Fruit fly (Drosophila melanogaster): Measurements from ENCODE around the gene Osi3.

Gene Osi3

dm6 chr3R:6198488-6198892 is 17.1 kb upstream of the Osi3 start, which contains the start of gene Osi24 (continued):
- TF ChIP-seq chif (GFP tag; optimal IDR thresholded peaks at IDR 0.05) (peak; percentile 42 to 44), Meics (GFP tag; optimal IDR thresholded peaks at IDR 0.05) (peak; percentile 33), Sry-δ (GFP tag; optimal IDR thresholded peaks at IDR 0.05) (no peak), fd64A (GFP tag; optimal IDR thresholded peaks at IDR 0.05) (no peak), Sry-β (GFP tag; optimal IDR thresholded peaks at IDR 0.05) (no peak), bsh (GFP tag; optimal IDR thresholded peaks at IDR 0.05) (peak; percentile 62 to 63), CG3281 (GFP tag; optimal IDR thresholded peaks at IDR 0.05) (peak; percentile 13), CG5245 (GFP tag; optimal IDR thresholded peaks at IDR 0.05) (peak; percentile 31), pho (GFP tag; optimal IDR thresholded peaks at IDR 0.05) (peak; percentile 0), nerfin-1 (tag; optimal IDR thresholded peaks at IDR 0.05) (peak; percentile 6), YL-1 (GFP tag; optimal IDR thresholded peaks at IDR 0.05) (no peak), Dref (GFP tag; IDR thresholded peaks at IDR 0.05) (no peak), ATbp (GFP tag; optimal IDR thresholded peaks at IDR 0.05) (peak; percentile 74), CG10366 (GFP tag; IDR thresholded peaks at IDR 0.05) (peak; percentile 64), CG9932 (GFP tag; IDR thresholded peaks at IDR 0.05) (peak; percentile 49; the same call in 1 of the 2 replicates), z (GFP tag; IDR thresholded peaks at IDR 0.05) (0 out of 3 replicates have a peak, but pooled peaks have one; percentile 12), Bgb (GFP tag; IDR thresholded peaks at IDR 0.05; ENCODE audit: partially characterized antibody) (no peak), stc (GFP tag; IDR thresholded peaks at IDR 0.05) (peak; percentile 71), tna (GFP tag; IDR thresholded peaks at IDR 0.05; ENCODE audit: partially characterized antibody) (no peak), CG12659 (GFP tag; optimal IDR thresholded peaks at IDR 0.05) (peak; percentile 27), mirr (GFP tag; optimal IDR thresholded peaks at IDR 0.05) (no peak), gsb-n (tag; optimal IDR thresholded peaks at IDR 0.05) (peak; percentile 54), CG17612 (GFP tag; IDR thresholded peaks at IDR 0.05) (0 out of 2 replicates have a peak, but pooled peaks have one; percentile 18), CG17186 (GFP tag; optimal IDR thresholded peaks at IDR 0.05) (no peak), CG14860 (GFP tag; IDR thresholded peaks at IDR 0.05; ENCODE audit: partially characterized antibody) (no peak), CG16813 (GFP tag; IDR thresholded peaks at IDR 0.05; ENCODE audit: partially characterized antibody) (no peak), CG1603 (tag; optimal IDR thresholded peaks at IDR 0.05) (peak; percentile 74), CG3163 (GFP tag; optimal IDR thresholded peaks at IDR 0.05) (peak; percentile 87), HLH54F (GFP tag; optimal IDR thresholded peaks at IDR 0.05) (no peak), Dbx (GFP tag; IDR thresholded peaks at IDR 0.05) (no peak), CG12219 (GFP tag; optimal IDR thresholded peaks at IDR 0.05) (peak; percentile 39), CG18011 (GFP tag; optimal IDR thresholded peaks at IDR 0.05) (no peak), Xrp1 (GFP tag; IDR thresholded peaks at IDR 0.05) (peak; percentile 74), jumu (GFP tag; optimal IDR thresholded peaks at IDR 0.05) (peak; percentile 36), sug (tag; optimal IDR thresholded peaks at IDR 0.05) (no peak), vvl (GFP tag; IDR thresholded peaks at IDR 0.05) (peak; percentile 86), cad (GFP tag; optimal IDR thresholded peaks at IDR 0.05) (no peak), CG18262 (tag; optimal IDR thresholded peaks at IDR 0.05) (peak; percentile 56), CG11560 (tag; IDR thresholded peaks at IDR 0.05) (no peak), CG10565 (GFP tag; optimal IDR thresholded peaks at IDR 0.05) (no peak), Kr (GFP tag; optimal IDR thresholded peaks at IDR 0.05) (no peak), CG14014 (GFP tag; IDR thresholded peaks at IDR 0.05) (peak; percentile 41; the same call in 1 of the 2 replicates), Sox102F (GFP tag; optimal IDR thresholded peaks at IDR 0.05) (peak; percentile 83), CG18619 (GFP tag; optimal IDR thresholded peaks at IDR 0.05) (peak; percentile 0), CG14441 (GFP tag; IDR thresholded peaks at IDR 0.05) (peak; percentile 73), ewg (GFP tag; optimal IDR thresholded peaks at IDR 0.05) (peak; percentile 52), Aef1 (GFP tag; IDR thresholded peaks at IDR 0.05) (peak; percentile 36; the same call in 1 of the 3 replicates), GATAe (GFP tag; conservative IDR thresholded peaks at IDR 0.05) (no peak), CG13123 (GFP tag; optimal IDR thresholded peaks at IDR 0.05) (no peak), CG10147 (GFP tag; optimal IDR thresholded peaks at IDR 0.05) (no peak), Mad (GFP tag; optimal IDR thresholded peaks at IDR 0.05) (no peak)

All from whole organism, embryonic.